Worm (Caenorhabditis elegans): ENCODE results near the gene irld-47.

DNA sequence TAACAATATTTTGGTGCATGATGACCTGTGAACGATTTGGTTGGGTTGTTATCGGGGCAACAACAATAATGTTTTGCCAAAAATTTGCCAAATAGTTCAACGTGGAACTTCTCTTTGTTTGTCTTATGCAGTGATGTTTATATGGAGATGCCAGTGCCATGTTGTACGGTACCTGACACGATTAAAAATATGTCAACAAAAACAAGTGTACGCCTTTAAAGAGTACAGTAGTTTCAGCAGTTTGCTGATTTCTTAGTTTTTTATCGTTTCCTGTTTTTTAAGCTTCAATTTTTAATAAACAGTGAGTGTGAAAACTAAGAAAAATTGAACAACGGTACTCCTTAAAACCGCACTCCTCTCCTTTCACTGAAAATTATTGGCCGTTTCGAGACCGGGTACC lies 44.1 kb downstream of the irld-47 start:
- TF ChIP-seq mep-1 (tag; optimal IDR thresholded peaks at IDR 0.05) (no peak), nhr-237 (tag; optimal IDR thresholded peaks at IDR 0.05) (no peak), sptf-1 (tag; optimal IDR thresholded peaks at IDR 0.05) (no peak), unc-62 (GFP tag; optimal IDR thresholded peaks at IDR 0.05) (no peak), zip-8 (tag; optimal IDR thresholded peaks at IDR 0.05) (no peak)

Measured in whole organism, mixed stage, embryonic.